Worm (Caenorhabditis elegans): Measurements from ENCODE around the gene ifbp-1.

DNA sequence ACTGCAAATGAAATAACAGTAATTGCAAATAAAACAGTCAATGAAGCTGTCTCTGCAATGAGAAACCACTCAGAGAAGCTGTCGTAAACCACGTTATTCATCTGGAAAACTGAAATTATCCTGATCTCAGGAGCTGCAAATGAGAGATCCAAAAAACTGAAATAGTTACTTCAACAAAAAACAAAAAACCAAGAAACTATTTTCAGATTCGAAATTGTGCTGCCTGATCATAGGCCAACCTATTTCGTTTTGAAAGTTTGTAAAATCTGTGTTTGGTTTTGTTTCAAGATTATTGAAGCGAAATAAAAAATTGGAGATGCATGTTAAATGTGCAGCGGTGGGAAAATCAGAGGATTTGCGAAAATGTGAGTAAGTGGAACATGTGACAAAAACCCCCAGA lies 40.6 kb upstream of the ifbp-1 start, which contains the start of gene srv-8:
- TF ChIP-seq aha-1 (tag; optimal IDR thresholded peaks at IDR 0.05) (no peak), unc-62 (GFP tag; optimal IDR thresholded peaks at IDR 0.05) (no peak), lin-15B (tag; optimal IDR thresholded peaks at IDR 0.05) (no peak)
